Fruit fly (Drosophila melanogaster): ENCODE measurements around the gene CG6005.

DNA sequence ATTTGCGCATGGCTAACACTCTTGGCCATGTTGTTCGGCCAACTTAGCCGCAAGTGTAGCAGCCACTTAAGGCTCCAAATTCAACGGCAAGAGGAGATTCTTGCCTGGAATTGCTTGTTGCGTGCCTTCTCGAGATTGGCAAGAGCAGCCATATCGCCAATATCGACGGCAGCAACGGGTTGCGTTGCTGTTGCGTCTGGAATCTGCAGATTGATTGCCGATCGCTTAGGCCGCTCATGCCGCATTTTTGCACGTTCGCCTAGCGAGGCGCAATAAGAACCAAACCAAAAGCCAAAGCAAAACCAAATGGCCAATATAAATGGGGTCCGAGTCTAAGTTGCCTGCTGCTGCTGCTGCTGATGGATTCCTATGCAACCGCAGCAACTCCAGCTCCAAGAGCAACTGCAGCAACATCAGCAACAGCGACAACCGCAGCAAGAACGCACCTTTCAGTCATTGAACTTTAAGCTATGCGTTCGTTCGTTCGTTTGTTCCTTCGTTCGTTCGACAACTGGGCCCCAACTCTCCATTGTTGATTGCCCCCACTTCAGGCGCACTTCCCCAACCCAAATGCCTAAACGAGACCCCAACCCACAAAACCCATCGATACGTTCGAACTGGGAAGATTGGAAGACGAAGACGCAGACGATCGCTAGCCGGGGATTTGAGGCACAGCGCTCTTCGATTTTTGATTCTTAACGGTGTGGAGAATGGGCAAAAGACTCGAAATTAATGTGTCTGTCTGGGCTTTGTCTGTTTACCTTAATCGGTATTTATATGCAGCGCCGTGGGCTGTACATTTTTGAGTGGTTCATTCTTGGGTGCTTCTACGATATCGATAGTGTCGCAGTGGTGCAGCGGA lies 34.6 kb downstream of the CG6005 start:
- TF ChIP-seq Sin3A (optimal IDR thresholded peaks at IDR 0.05) (no peak), Myc (optimal IDR thresholded peaks at IDR 0.05) (no peak), psq (optimal IDR thresholded peaks at IDR 0.05) (no peak), insv (optimal IDR thresholded peaks at IDR 0.05) (no peak)

Data from Kc167 (cell line).